Worm (Caenorhabditis elegans) whole organism, L2 larva: ENCODE data around the gene ZK1073.2.

Experiments used
- F13H6.1 ChIP-seq: sonication (generic microtip); optimal IDR thresholded peaks from 2 replicates; lab custom pipeline; 2016; ENCODE audit warnings: missing genetic modification characterization, missing compliant biosample characterization
- ama-1 ChIP-seq: fragments of 150-350 bp; optimal IDR thresholded peaks from 2 replicates; lab custom pipeline; 2018; ENCODE audit warnings: inconsistent platforms
- ceh-82 ChIP-seq: fragments of 150-350 bp; optimal IDR thresholded peaks from 2 replicates; lab custom pipeline; 2014; ENCODE audit warnings: missing biosample characterization, missing genetic modification characterization
- elt-3 ChIP-seq: sonication (generic microtip); optimal IDR thresholded peaks from 2 replicates; lab custom pipeline; 2017; ENCODE audit warnings: missing biosample characterization, missing genetic modification characterization
- fos-1 ChIP-seq: fragments of 150-350 bp; optimal IDR thresholded peaks from 2 replicates; lab custom pipeline; 2014; ENCODE audit warnings: missing biosample characterization, missing genetic modification characterization
- lin-39 ChIP-seq: fragments of 150-350 bp; optimal IDR thresholded peaks from 2 replicates; lab custom pipeline; 2014; ENCODE audit warnings: missing biosample characterization, missing genetic modification reagents, missing genetic modification characterization
- mdl-1 ChIP-seq, 2 experiments: fragments of 150-350 bp in 1 of 2; sonication (generic microtip) in 1 of 2; optimal IDR thresholded peaks; 2 replicates each; lab custom pipeline; 2017; ENCODE audit warnings: missing biosample characterization in 2 of 2, missing genetic modification characterization in 2 of 2
- nhr-10 ChIP-seq: sonication (generic microtip); optimal IDR thresholded peaks from 2 replicates; lab custom pipeline; 2017; ENCODE audit warnings: missing biosample characterization, missing genetic modification characterization
- nhr-12 ChIP-seq: fragments of 150-350 bp; optimal IDR thresholded peaks from 2 replicates; lab custom pipeline; 2014; ENCODE audit warnings: missing biosample characterization, missing genetic modification characterization
- unc-62 ChIP-seq: fragments of 150-350 bp; optimal IDR thresholded peaks from 2 replicates; lab custom pipeline; 2014; ENCODE audit warnings: missing biosample characterization, missing genetic modification reagents, missing genetic modification characterization
- zag-1 ChIP-seq: fragments of 150-350 bp; optimal IDR thresholded peaks from 2 replicates; lab custom pipeline; 2014; ENCODE audit warnings: missing biosample characterization, missing genetic modification characterization
- ztf-4 ChIP-seq: fragments of 150-350 bp; optimal IDR thresholded peaks from 2 replicates; lab custom pipeline; 2014; ENCODE audit warnings: missing biosample characterization, missing genetic modification characterization

ce11 chrX:16078695-16079094 is 24.8 kb upstream of the ZK1073.2 start:
- TF ChIP-seq ceh-82 (tag; lab: Kevin White, UChicago) (no peak), lin-39 (tag; lab: Kevin White, UChicago) (no peak), F13H6.1 (tag; lab: Kevin White, UChicago) (no peak), zag-1 (tag; lab: Kevin White, UChicago) (no peak), ama-1 (no peak), fos-1 (no peak), elt-3 (tag; lab: Kevin White, UChicago) (no peak), unc-62 (GFP tag; lab: Kevin White, UChicago) (no peak), ztf-4 (tag; lab: Kevin White, UChicago) (no peak), nhr-12 (tag; lab: Kevin White, UChicago) (no peak), mdl-1 (tag; optimal IDR thresholded peaks at IDR 0.05; lab: Kevin White, UChicago) (no peak), nhr-10 (tag; lab: Kevin White, UChicago) (no peak)
